Worm (Caenorhabditis elegans) whole organism, young adult: Measurements from ENCODE around the gene Y82E9BR.17.

Experiments used
- K11D2.4 ChIP-seq: fragments of 200-800 bp; sonication (Bioruptor generic); IDR thresholded peaks from 2 replicates; pipeline ENCODE4 v1.3.6; 2022; ENCODE audit warnings: missing genetic modification reagents, missing genetic modification characterization, missing compliant biosample characterization
- cebp-1 ChIP-seq, 2 experiments: fragments of 200-800 bp in 1 of 2; sonication (Bioruptor generic) in 1 of 2; sonication (generic microtip) in 1 of 2; IDR thresholded peaks in 1 of 2; optimal IDR thresholded peaks in 1 of 2; 2 replicates each; pipeline versions ENCODE4 v1.3.6 to Lab custom; 2017 to 2022; ENCODE audit warnings: missing compliant biosample characterization in 2 of 2, missing genetic modification characterization in 2 of 2, mild to moderate bottlenecking in 1 of 2, missing genetic modification reagents in 1 of 2, moderate library complexity in 1 of 2
- dox-1 ChIP-seq: fragments of 200-800 bp; sonication (Bioruptor generic); IDR thresholded peaks from 2 replicates; pipeline ENCODE4 v1.3.6; 2022; ENCODE audit warnings: missing genetic modification reagents, missing genetic modification characterization, missing compliant biosample characterization
- ets-4 ChIP-seq: fragments of 200-800 bp; sonication (Bioruptor generic); optimal IDR thresholded peaks from 2 replicates; lab custom pipeline; 2018; ENCODE audit warnings: mild to moderate bottlenecking, missing genetic modification characterization, missing compliant biosample characterization
- madf-10 ChIP-seq: sonication (generic microtip); optimal IDR thresholded peaks from 2 replicates; lab custom pipeline; 2016; ENCODE audit warnings: mild to moderate bottlenecking, missing genetic modification characterization, missing compliant biosample characterization
- nfya-1 ChIP-seq: sonication (generic microtip); optimal IDR thresholded peaks from 2 replicates; lab custom pipeline; 2017; ENCODE audit warnings: antibody characterized with exemption, missing compliant biosample characterization, missing genetic modification characterization, borderline replicate concordance; ENCODE audit not compliant: insufficient read depth
- nhr-80 ChIP-seq: sonication (generic microtip); optimal IDR thresholded peaks from 2 replicates; lab custom pipeline; 2016; ENCODE audit warnings: missing genetic modification characterization, missing compliant biosample characterization
- pha-4 ChIP-seq: fragments of 150-350 bp; sonication (generic microtip); optimal IDR thresholded peaks from 2 replicates; lab custom pipeline; 2014; ENCODE audit warnings: missing biosample characterization, missing genetic modification reagents, missing genetic modification characterization
- sdz-38 ChIP-seq: sonication (generic microtip); optimal IDR thresholded peaks from 2 replicates; lab custom pipeline; 2016; ENCODE audit warnings: missing genotype, missing genetic modification characterization, missing compliant biosample characterization
- tlf-1 ChIP-seq: fragments of 200-800 bp; sonication (Bioruptor generic); optimal IDR thresholded peaks from 2 replicates; lab custom pipeline; 2018; ENCODE audit warnings: mild to moderate bottlenecking, missing genetic modification characterization, missing compliant biosample characterization
- xnd-1 ChIP-seq: sonication (generic microtip); optimal IDR thresholded peaks from 2 replicates; lab custom pipeline; 2016; ENCODE audit warnings: missing genotype, missing genetic modification reagents, missing genetic modification characterization, missing compliant biosample characterization
- ztf-6 ChIP-seq: fragments of 200-800 bp; sonication (Bioruptor generic); IDR thresholded peaks from 2 replicates; pipeline ENCODE4 v1.3.6; 2022; ENCODE audit warnings: missing genetic modification reagents, missing genetic modification characterization, missing compliant biosample characterization

ce11 chrIII:1446747-1447146, 8.8 kb downstream of the Y82E9BR.17 start:
- no peak for TF ChIP-seq K11D2.4 (GFP tag; lab: Robert Waterston, UW)
- TF ChIP-seq pha-4 (tag; lab: Kevin White, UChicago), result no peak
- no peak for TF ChIP-seq tlf-1 (GFP tag; lab: Kevin White, UChicago)
- TF ChIP-seq cebp-1 (GFP tag; IDR thresholded peaks at IDR 0.05; lab: Robert Waterston, UW), result no peak
- no peak for TF ChIP-seq cebp-1 (tag; optimal IDR thresholded peaks at IDR 0.05; lab: Kevin White, UChicago)
- TF ChIP-seq sdz-38 (tag; lab: Kevin White, UChicago), result no peak
- no peak for TF ChIP-seq ztf-6 (GFP tag; lab: Robert Waterston, UW)
- TF ChIP-seq ets-4 (GFP tag; lab: Kevin White, UChicago), result no peak
- no peak for TF ChIP-seq xnd-1 (tag; lab: Kevin White, UChicago)
- TF ChIP-seq madf-10, result no peak
- TF ChIP-seq nhr-80 (tag; lab: Kevin White, UChicago), result no peak
- TF ChIP-seq dox-1, result no peak
- no peak for TF ChIP-seq nfya-1 (tag; lab: Kevin White, UChicago)
